Worm (Caenorhabditis elegans) whole organism, L4 larva: ENCODE measurements around the gene sra-27.
A peak's percentile ranks its signal among the peaks of the same experiment; 100 is the strongest.

Source experiments
- Y75B8A.6 ChIP-seq: fragments of 200-800 bp; sonication (Bioruptor generic); IDR thresholded peaks from 2 replicates; pipeline ENCODE4 v1.3.6; 2022; ENCODE audit warnings: missing genetic modification reagents, missing genetic modification characterization, missing compliant biosample characterization
- aha-1 ChIP-seq: fragments of 150-350 bp; peaks from one replicate; lab custom pipeline; 2014; ENCODE audit warnings: missing biosample characterization, missing genetic modification characterization
- ceh-62 ChIP-seq: sonication (generic microtip); optimal IDR thresholded peaks from 2 replicates; lab custom pipeline; 2017; ENCODE audit warnings: missing biosample characterization, missing genetic modification characterization
- cey-2 ChIP-seq: sonication (generic microtip); optimal IDR thresholded peaks from 3 replicates; lab custom pipeline; 2017; ENCODE audit warnings: missing genetic modification characterization, mild to moderate bottlenecking, missing compliant biosample characterization, antibody characterized with exemption, borderline replicate concordance; ENCODE audit not compliant: insufficient read depth
- daf-16 ChIP-seq, 3 experiments: sonication (generic microtip); optimal IDR thresholded peaks; 2 replicates each; lab custom pipeline; 2016 to 2017; ENCODE audit warnings: missing genetic modification characterization in 3 of 3, missing genetic modification reagents in 3 of 3, mild to moderate bottlenecking in 2 of 3, missing compliant biosample characterization in 2 of 3, missing biosample characterization in 1 of 3, moderate library complexity in 1 of 3
- dmd-6 ChIP-seq: fragments of 200-800 bp; sonication (Bioruptor generic); IDR thresholded peaks from 2 replicates; pipeline ENCODE4 v1.3.6; 2022; ENCODE audit warnings: missing genetic modification reagents, missing genetic modification characterization, missing compliant biosample characterization
- dpl-1 ChIP-seq: fragments of 150-350 bp; optimal IDR thresholded peaks from 2 replicates; lab custom pipeline; 2014; ENCODE audit warnings: missing biosample characterization, missing genetic modification reagents, missing genetic modification characterization
- duxl-1 ChIP-seq: sonication (generic microtip); optimal IDR thresholded peaks from 2 replicates; lab custom pipeline; 2016; ENCODE audit warnings: mild to moderate bottlenecking, missing genetic modification characterization, moderate library complexity, missing compliant biosample characterization; ENCODE audit not compliant: poor library complexity
- dve-1 ChIP-seq: sonication (generic microtip); optimal IDR thresholded peaks from 2 replicates; lab custom pipeline; 2017; ENCODE audit warnings: antibody characterized with exemption, mild to moderate bottlenecking, missing genetic modification characterization, missing compliant biosample characterization; ENCODE audit not compliant: insufficient read depth
- fos-1 ChIP-seq: fragments of 150-350 bp; optimal IDR thresholded peaks from 2 replicates; lab custom pipeline; 2014; ENCODE audit warnings: missing biosample characterization, missing genetic modification characterization
- hlh-11 ChIP-seq: fragments of 200-800 bp; sonication (Bioruptor generic); optimal IDR thresholded peaks from 2 replicates; lab custom pipeline; 2018; ENCODE audit warnings: mild to moderate bottlenecking, missing genetic modification characterization, missing compliant biosample characterization
- hlh-30 ChIP-seq: sonication (generic microtip); optimal IDR thresholded peaks from 2 replicates; lab custom pipeline; 2017; ENCODE audit warnings: antibody characterized with exemption, mild to moderate bottlenecking, missing genetic modification characterization, missing compliant biosample characterization; ENCODE audit not compliant: insufficient read depth
- lsy-2 ChIP-seq, 2 experiments: fragments of 150-350 bp in 1 of 2; sonication (generic microtip) in 1 of 2; optimal IDR thresholded peaks; 2 replicates each; lab custom pipeline; 2014 to 2017; ENCODE audit warnings: missing biosample characterization in 2 of 2, missing genetic modification characterization in 2 of 2
- madf-9 ChIP-seq: fragments of 200-800 bp; sonication (Bioruptor generic); conservative IDR thresholded peaks from 2 replicates; pipeline ENCODE4 v1.3.6; 2022; ENCODE audit warnings: missing genetic modification reagents, missing genetic modification characterization, missing compliant biosample characterization
- mdl-1 ChIP-seq, 2 experiments: fragments of 150-350 bp in 1 of 2; sonication (generic microtip) in 1 of 2; optimal IDR thresholded peaks; 2 replicates each; lab custom pipeline; 2014 to 2017; ENCODE audit warnings: missing biosample characterization in 2 of 2, missing genetic modification characterization in 2 of 2
- mxl-2 ChIP-seq: fragments of 200-800 bp; sonication (Bioruptor generic); conservative IDR thresholded peaks from 2 replicates; pipeline ENCODE4 v1.3.6; 2022; ENCODE audit warnings: missing genetic modification reagents, missing genetic modification characterization, missing compliant biosample characterization
- nhr-102 ChIP-seq: sonication (generic microtip); optimal IDR thresholded peaks from 2 replicates; lab custom pipeline; 2016; ENCODE audit warnings: mild to moderate bottlenecking, missing genetic modification characterization, moderate library complexity, missing compliant biosample characterization
- nhr-11 ChIP-seq: fragments of 150-350 bp; optimal IDR thresholded peaks from 2 replicates; lab custom pipeline; 2014; ENCODE audit warnings: missing biosample characterization, missing genetic modification characterization
- nhr-28 ChIP-seq: fragments of 150-350 bp; optimal IDR thresholded peaks from 2 replicates; lab custom pipeline; 2014; ENCODE audit warnings: missing biosample characterization, missing genetic modification characterization
- nhr-48 ChIP-seq: sonication (generic microtip); optimal IDR thresholded peaks from 2 replicates; lab custom pipeline; 2016; ENCODE audit warnings: mild to moderate bottlenecking, missing genetic modification characterization, missing compliant biosample characterization
- nhr-6 ChIP-seq: fragments of 150-350 bp; optimal IDR thresholded peaks from 2 replicates; lab custom pipeline; 2014; ENCODE audit warnings: missing biosample characterization, missing genetic modification characterization
- nhr-77 ChIP-seq: fragments of 150-350 bp; optimal IDR thresholded peaks from 2 replicates; lab custom pipeline; 2014; ENCODE audit warnings: missing biosample characterization, missing genetic modification characterization
- pha-4 ChIP-seq, 2 experiments: fragments of 150-350 bp in 1 of 2; fragments of 200-800 bp in 1 of 2; sonication (Bioruptor generic) in 1 of 2; IDR thresholded peaks in 1 of 2; optimal IDR thresholded peaks in 1 of 2; 2 replicates each; pipeline versions ENCODE4 v1.3.6 to Lab custom; 2014 to 2022; ENCODE audit warnings: missing genetic modification characterization in 2 of 2, missing genetic modification reagents in 2 of 2, missing biosample characterization in 1 of 2, missing compliant biosample characterization in 1 of 2
- pqm-1 ChIP-seq: sonication (generic microtip); optimal IDR thresholded peaks from 2 replicates; lab custom pipeline; 2017; ENCODE audit warnings: missing biosample characterization, missing genetic modification characterization
- spr-1 ChIP-seq: sonication (generic microtip); optimal IDR thresholded peaks from 2 replicates; lab custom pipeline; 2016; ENCODE audit warnings: mild to moderate bottlenecking, missing genetic modification characterization, missing compliant biosample characterization
- tra-1 ChIP-seq: fragments of 200-800 bp; sonication (Bioruptor generic); IDR thresholded peaks from 2 replicates; pipeline ENCODE4 v1.3.6; 2022; ENCODE audit warnings: missing genetic modification reagents, missing genetic modification characterization, missing compliant biosample characterization
- unc-62 ChIP-seq, 3 experiments: fragments of 150-350 bp in 1 of 3; sonication (generic microtip); optimal IDR thresholded peaks in 2 of 3; peaks in 1 of 3; 1 replicate in 1 of 3; 2 replicates in 2 of 3; lab custom pipeline; 2014 to 2017; ENCODE audit warnings: missing biosample characterization in 3 of 3, missing genetic modification characterization in 3 of 3, missing genetic modification reagents in 3 of 3, missing genotype in 1 of 3
- vab-7 ChIP-seq: fragments of 200-800 bp; sonication (Bioruptor generic); IDR thresholded peaks from 2 replicates; pipeline ENCODE4 v1.3.6; 2022; ENCODE audit warnings: missing genetic modification reagents, missing genetic modification characterization, missing compliant biosample characterization
- zag-1 ChIP-seq: fragments of 150-350 bp; optimal IDR thresholded peaks from 2 replicates; lab custom pipeline; 2014; ENCODE audit warnings: missing biosample characterization, missing genetic modification characterization
- zip-2 ChIP-seq: fragments of 150-350 bp; optimal IDR thresholded peaks from 2 replicates; lab custom pipeline; 2014; ENCODE audit warnings: missing biosample characterization, missing genetic modification characterization

Gene sra-27

DNA sequence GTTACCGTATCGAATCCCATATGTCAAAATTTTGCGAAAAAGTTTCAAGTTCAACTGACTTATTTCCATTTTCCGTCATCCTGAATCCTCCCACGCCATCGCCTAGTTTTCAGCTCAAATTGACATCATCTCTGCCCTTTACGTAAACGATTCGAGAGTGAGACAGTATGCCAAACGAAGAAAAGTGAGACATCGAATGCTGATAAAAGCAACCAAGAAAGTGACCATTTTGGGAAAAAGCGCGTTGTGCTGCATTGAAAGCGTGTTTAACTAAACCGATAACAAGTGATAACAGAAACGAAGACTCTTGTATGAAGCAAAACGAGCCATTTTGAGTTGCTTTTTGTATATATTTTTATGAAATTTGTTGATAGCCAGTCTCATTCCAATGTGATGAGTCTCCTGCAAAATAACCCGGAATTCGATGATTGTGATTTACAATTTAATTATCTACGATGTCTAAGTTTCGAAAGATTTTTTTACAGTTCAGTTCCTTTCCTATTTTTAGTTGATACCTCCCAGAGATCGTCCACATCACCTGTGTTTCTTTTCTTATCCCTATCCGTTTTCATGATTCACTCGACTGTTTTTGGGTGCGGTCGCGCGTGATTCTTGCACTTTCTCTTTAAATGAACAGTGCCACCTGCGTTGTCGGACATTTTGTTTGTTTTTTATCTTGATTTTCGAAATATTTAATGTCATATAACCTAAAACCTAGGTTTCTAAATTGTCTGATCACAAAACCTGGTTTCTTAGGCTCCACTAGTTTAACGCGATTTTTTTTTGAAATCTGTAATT, 46.6 kb downstream of the sra-27 start (continued):
- TF ChIP-seq nhr-6 (tag; lab: Kevin White, UChicago) = no peak
- TF ChIP-seq daf-16 (GFP tag; optimal IDR thresholded peaks at IDR 0.05; lab: Kevin White, UChicago) = no peak
- peak; percentile 71 for TF ChIP-seq daf-16 (tag; optimal IDR thresholded peaks at IDR 0.05; lab: Kevin White, UChicago)
- no peak for TF ChIP-seq spr-1 (tag; lab: Kevin White, UChicago)
- no peak for TF ChIP-seq dpl-1 (GFP tag; lab: Kevin White, UChicago)
- peak; percentile 66 for TF ChIP-seq dve-1 (tag; lab: Kevin White, UChicago)
- TF ChIP-seq lsy-2 (tag; optimal IDR thresholded peaks at IDR 0.05; lab: Kevin White, UChicago) = no peak
- TF ChIP-seq hlh-11 (tag; lab: Kevin White, UChicago) = peak; percentile 75
- TF ChIP-seq nhr-28 (tag; lab: Kevin White, UChicago) = peak; percentile 76
- no peak for TF ChIP-seq duxl-1 (tag; lab: Kevin White, UChicago)

- TF ChIP-seq dmd-6 (GFP tag; lab: Robert Waterston, UW) = peak; percentile 62; the same call in 1 of the 2 replicates
- no peak for TF ChIP-seq mxl-2
- peak; percentile 67 for TF ChIP-seq pqm-1 (tag; lab: Kevin White, UChicago)
- no peak for TF ChIP-seq daf-16 (GFP tag; optimal IDR thresholded peaks at IDR 0.05; lab: Kevin White, UChicago)
- TF ChIP-seq daf-16 (tag; optimal IDR thresholded peaks at IDR 0.05; lab: Kevin White, UChicago) = peak; percentile 46
- TF ChIP-seq madf-9 (GFP tag; lab: Robert Waterston, UW) = no peak
- TF ChIP-seq nhr-77 = peak; percentile 1
- no peak for TF ChIP-seq nhr-11
- peak; percentile 61 for TF ChIP-seq nhr-28 (tag; lab: Kevin White, UChicago)
- TF ChIP-seq lsy-2 (tag; optimal IDR thresholded peaks at IDR 0.05; lab: Kevin White, UChicago) = no peak
- TF ChIP-seq hlh-11 (tag; lab: Kevin White, UChicago) = peak; percentile 36
- TF ChIP-seq Y75B8A.6 (GFP tag; lab: Robert Waterston, UW) = no peak
- no peak for TF ChIP-seq vab-7 (GFP tag; lab: Robert Waterston, UW)
- TF ChIP-seq fos-1 (tag; lab: Kevin White, UChicago) = no peak
- no peak for TF ChIP-seq zip-2
- TF ChIP-seq nhr-102 (tag; lab: Kevin White, UChicago) = peak; percentile 1
- no peak for TF ChIP-seq hlh-30 (tag; lab: Kevin White, UChicago)
Observed at ce11 chrII:6616135-6616534, 47.3 kb downstream of the sra-27 start.

DNA sequence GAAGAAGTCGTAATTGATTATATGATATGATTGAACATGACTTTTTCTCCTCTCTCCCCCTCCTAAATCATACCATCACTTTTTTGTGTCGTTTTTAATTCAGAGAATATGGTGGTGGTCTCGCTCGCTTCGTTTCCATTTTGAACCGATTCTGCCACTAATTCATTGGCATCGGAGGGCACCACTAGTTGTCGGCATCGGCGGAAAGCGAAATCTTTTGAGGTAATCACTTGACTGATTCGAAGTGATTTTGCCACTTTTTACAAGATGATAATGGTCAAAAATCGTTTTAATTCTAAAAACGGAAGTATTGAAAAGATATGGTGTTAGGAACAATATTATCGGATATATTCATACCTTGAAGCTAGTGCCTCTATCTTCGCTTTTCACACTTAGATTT, 48.0 kb downstream of the sra-27 start, which contains the start of gene klf-3:
TSS of gene klf-3 (plus strand) at position 109 of the 400 bp plus-strand sequence.
- TF ChIP-seq zag-1 (tag; lab: Kevin White, UChicago) = no peak
- TF ChIP-seq nhr-48 = no peak
- no peak for TF ChIP-seq ceh-62 (tag; lab: Kevin White, UChicago)

ce11 chrII:6619007-6619406, 50.2 kb downstream of the sra-27 start:
- TF ChIP-seq mdl-1 (tag; optimal IDR thresholded peaks at IDR 0.05; lab: Kevin White, UChicago) (peak in 1 of 2 experiments; percentile 18), cey-2 (tag; lab: Kevin White, UChicago) (peak; percentile 19), dpl-1 (GFP tag; lab: Kevin White, UChicago) (no peak), pha-4 (GFP tag; IDR thresholded peaks at IDR 0.05; lab: Robert Waterston, UW) (no peak), pha-4 (tag; optimal IDR thresholded peaks at IDR 0.05; lab: Kevin White, UChicago) (no peak), tra-1 (GFP tag; lab: Robert Waterston, UW) (0 out of 2 replicates have a peak, but pooled peaks have one; percentile 38), nhr-28 (tag; lab: Kevin White, UChicago) (peak; percentile 37), aha-1 (tag; lab: Kevin White, UChicago) (peak; percentile 23), hlh-11 (tag; lab: Kevin White, UChicago) (peak; percentile 19), unc-62 (GFP tag; optimal IDR thresholded peaks at IDR 0.05 in 1 of 2; lab: Kevin White, UChicago) (peak in 1 of 2 experiments; percentile 39), unc-62 (tag; optimal IDR thresholded peaks at IDR 0.05; lab: Kevin White, UChicago) (no peak)
